Fruit fly (Drosophila melanogaster): Measurements from ENCODE around the gene CG15012.

CG15012 gene

dm6 chr3L:4259102-4259558 is 32.9 kb downstream of the CG15012 start, which contains the start of the genes CG15011 and CG1309:
CG15011 (minus strand) TSS chr3L:4259152.
CG1309 (plus strand) TSS chr3L:4259430.
- TF ChIP-seq EcR (GFP tag; optimal IDR thresholded peaks at IDR 0.05) (peak; percentile 34), CG15710 (tag; optimal IDR thresholded peaks at IDR 0.05) (peak; percentile 77), rn (GFP tag; IDR thresholded peaks at IDR 0.05) (no peak), CG17806 (tag; optimal IDR thresholded peaks at IDR 0.05) (peak; percentile 70), D1 (tag; optimal IDR thresholded peaks at IDR 0.05) (no peak), CG4496 (GFP tag; IDR thresholded peaks at IDR 0.05) (peak; percentile 82), CG9948 (tag; optimal IDR thresholded peaks at IDR 0.05) (peak; percentile 69), gl (tag; optimal IDR thresholded peaks at IDR 0.05) (peak; percentile 31), Pif1B (GFP tag; optimal IDR thresholded peaks at IDR 0.05) (no peak), CG8301 (tag; optimal IDR thresholded peaks at IDR 0.05) (peak; percentile 63), Pif1A (GFP tag; optimal IDR thresholded peaks at IDR 0.05) (no peak), Ets98B (GFP tag; IDR thresholded peaks at IDR 0.05) (peak; percentile 47; the same call in 1 of the 2 replicates), CG34367 (tag; optimal IDR thresholded peaks at IDR 0.05) (peak; percentile 61), fd96Ca (GFP tag; IDR thresholded peaks at IDR 0.05) (no peak), CG10348 (GFP tag; IDR thresholded peaks at IDR 0.05) (no peak), CG8159 (tag; optimal IDR thresholded peaks at IDR 0.05) (peak; percentile 80), CG12605 (GFP tag; IDR thresholded peaks at IDR 0.05) (no peak), CG13204 (GFP tag; optimal IDR thresholded peaks at IDR 0.05) (no peak), Snoo (tag; optimal IDR thresholded peaks at IDR 0.05) (peak; percentile 68), CG14655 (GFP tag; optimal IDR thresholded peaks at IDR 0.05) (no peak), CG32121 (GFP tag; IDR thresholded peaks at IDR 0.05) (peak; percentile 66)

dm6 chr3L:4254301-4254834 is 37.7 kb downstream of the CG15012 start, which contains the start of the genes ago and CG1265:
ago (minus strand) TSS chr3L:4254306.
CG1265 (plus strand) TSS chr3L:4254776.
- TF ChIP-seq CG17806 (tag; optimal IDR thresholded peaks at IDR 0.05) (peak; percentile 20), CG14655 (GFP tag; optimal IDR thresholded peaks at IDR 0.05) (no peak), D1 (tag; optimal IDR thresholded peaks at IDR 0.05) (no peak), fd96Ca (GFP tag; IDR thresholded peaks at IDR 0.05) (no peak), CG10348 (GFP tag; IDR thresholded peaks at IDR 0.05) (no peak), CG32121 (GFP tag; IDR thresholded peaks at IDR 0.05) (no peak), EcR (GFP tag; optimal IDR thresholded peaks at IDR 0.05) (no peak), CG15710 (tag; optimal IDR thresholded peaks at IDR 0.05) (peak; percentile 44), CG4496 (GFP tag; IDR thresholded peaks at IDR 0.05) (peak; percentile 20; the same call in 2 of the 3 replicates), CG13204 (GFP tag; optimal IDR thresholded peaks at IDR 0.05) (no peak), CG8159 (tag; optimal IDR thresholded peaks at IDR 0.05) (peak; percentile 39), CG12605 (GFP tag; IDR thresholded peaks at IDR 0.05) (no peak), CG9948 (tag; optimal IDR thresholded peaks at IDR 0.05) (peak; percentile 6), Ets98B (GFP tag; IDR thresholded peaks at IDR 0.05) (0 out of 2 replicates have a peak, but pooled peaks have one; percentile 1), Snoo (tag; optimal IDR thresholded peaks at IDR 0.05) (peak; percentile 37)

dm6 chr3L:4253611-4254300 is 38.3 kb downstream of the CG15012 start:
- TF ChIP-seq Ets98B (GFP tag; IDR thresholded peaks at IDR 0.05) (peak; percentile 6; the same call in 1 of the 2 replicates), EcR (GFP tag; optimal IDR thresholded peaks at IDR 0.05) (no peak), fd96Ca (GFP tag; IDR thresholded peaks at IDR 0.05) (0 out of 3 replicates have a peak, but pooled peaks have one; percentile 10), Pif1B (GFP tag; optimal IDR thresholded peaks at IDR 0.05) (no peak)

- TF ChIP-seq CG8301 (tag; optimal IDR thresholded peaks at IDR 0.05) (no peak), Pif1A (GFP tag; optimal IDR thresholded peaks at IDR 0.05) (no peak), fd96Ca (GFP tag; IDR thresholded peaks at IDR 0.05) (peak; percentile 29; the same call in 1 of the 3 replicates), Pif1B (GFP tag; optimal IDR thresholded peaks at IDR 0.05) (no peak), CG13204 (GFP tag; optimal IDR thresholded peaks at IDR 0.05) (no peak), CG4496 (GFP tag; IDR thresholded peaks at IDR 0.05) (peak; percentile 40; the same call in 1 of the 3 replicates), gl (tag; optimal IDR thresholded peaks at IDR 0.05) (no peak), CG34367 (tag; optimal IDR thresholded peaks at IDR 0.05) (peak; percentile 8), CG32121 (GFP tag; IDR thresholded peaks at IDR 0.05) (no peak), CG17806 (tag; optimal IDR thresholded peaks at IDR 0.05) (peak; percentile 30), Snoo (tag; optimal IDR thresholded peaks at IDR 0.05) (no peak), CG15710 (tag; optimal IDR thresholded peaks at IDR 0.05) (no peak), CG9948 (tag; optimal IDR thresholded peaks at IDR 0.05) (peak; percentile 27), CG12605 (GFP tag; IDR thresholded peaks at IDR 0.05) (no peak), EcR (GFP tag; optimal IDR thresholded peaks at IDR 0.05) (peak; percentile 70), D1 (tag; optimal IDR thresholded peaks at IDR 0.05) (no peak), rn (GFP tag; IDR thresholded peaks at IDR 0.05) (no peak)
These were observed 39.0 kb downstream of the CG15012 start for dm6 chr3L:4252862-4253610.
